Fruit fly (Drosophila melanogaster) whole organism, embryonic: ENCODE results near the gene Pa1.

ENCODE experiments used
- ATbp ChIP-seq: fragments of 200-800 bp; sonication (Bioruptor generic); optimal IDR thresholded peaks from 2 replicates; lab custom pipeline; 2017; ENCODE audit warnings: missing biosample characterization, mild to moderate bottlenecking, missing genetic modification characterization, missing genetic modification reagents
- Antp ChIP-seq: fragments of 200-800 bp; sonication (Bioruptor generic); optimal IDR thresholded peaks from 3 replicates; lab custom pipeline; 2016; ENCODE audit warnings: missing biosample characterization, missing genetic modification characterization
- Atf6 ChIP-seq: fragments of 200-800 bp; sonication (Bioruptor generic); IDR thresholded peaks from 2 replicates; pipeline ENCODE4 v1.3.6; 2022; ENCODE audit warnings: missing biosample characterization, missing genetic modification characterization
- B-H2 ChIP-seq: fragments of 200-800 bp; sonication (Bioruptor generic); optimal IDR thresholded peaks from 2 replicates; lab custom pipeline; 2018; ENCODE audit warnings: missing biosample characterization, mild to moderate bottlenecking, missing genetic modification characterization
- CG12219 ChIP-seq: fragments of 200-800 bp; sonication (Bioruptor generic); optimal IDR thresholded peaks from 3 replicates; lab custom pipeline; 2018; ENCODE audit warnings: missing biosample characterization, mild to moderate bottlenecking, missing genetic modification characterization
- CG14050 ChIP-seq: fragments of 200-800 bp; sonication (Bioruptor generic); IDR thresholded peaks from 3 replicates; pipeline ENCODE4 v1.3.6; 2022; ENCODE audit warnings: missing biosample characterization, missing genetic modification characterization
- CG15011 ChIP-seq: fragments of 200-800 bp; sonication (Bioruptor generic); optimal IDR thresholded peaks from 3 replicates; lab custom pipeline; 2018; ENCODE audit warnings: missing biosample characterization, mild to moderate bottlenecking, missing genetic modification characterization
- CG15696 ChIP-seq: fragments of 200-800 bp; sonication (Bioruptor generic); optimal IDR thresholded peaks from 2 replicates; lab custom pipeline; 2019; ENCODE audit warnings: missing biosample characterization, mild to moderate bottlenecking, missing genetic modification characterization, moderate library complexity
- CG1602 ChIP-seq: fragments of 200-800 bp; sonication (Bioruptor generic); optimal IDR thresholded peaks from 3 replicates; lab custom pipeline; 2016; ENCODE audit warnings: missing biosample characterization, missing genetic modification characterization
- CG2875 ChIP-seq: fragments of 200-800 bp; sonication (Bioruptor generic); optimal IDR thresholded peaks from 2 replicates; lab custom pipeline; 2017; ENCODE audit warnings: missing biosample characterization, mild to moderate bottlenecking, missing genetic modification characterization, missing genetic modification reagents
- CG31441 ChIP-seq: fragments of 200-800 bp; sonication (Bioruptor generic); IDR thresholded peaks from 2 replicates; pipeline ENCODE4 v1.3.6; 2022; ENCODE audit warnings: missing biosample characterization, missing genetic modification characterization
- CG32772 ChIP-seq: fragments of 200-800 bp; sonication (Bioruptor generic); IDR thresholded peaks from 2 replicates; pipeline ENCODE4 v1.3.6; 2022; ENCODE audit warnings: missing biosample characterization, missing genetic modification characterization
- CG4360 ChIP-seq: fragments of 200-800 bp; sonication (Bioruptor generic); IDR thresholded peaks from 2 replicates; pipeline ENCODE4 v1.3.6; 2022; ENCODE audit warnings: missing biosample characterization, missing genetic modification characterization
- CG4707 ChIP-seq: fragments of 200-800 bp; sonication (Bioruptor generic); optimal IDR thresholded peaks from 2 replicates; lab custom pipeline; 2018; ENCODE audit warnings: missing biosample characterization, mild to moderate bottlenecking, missing genetic modification characterization, moderate library complexity
- CG6689 ChIP-seq: fragments of 200-800 bp; sonication (Bioruptor generic); IDR thresholded peaks from 2 replicates; pipeline ENCODE4 v1.3.6; 2022; ENCODE audit warnings: missing biosample characterization, missing genetic modification characterization
- CG6813 ChIP-seq: fragments of 200-800 bp; sonication (Bioruptor generic); optimal IDR thresholded peaks from 2 replicates; lab custom pipeline; 2017; ENCODE audit warnings: missing biosample characterization, missing genetic modification characterization, mild to moderate bottlenecking, moderate library complexity, missing genetic modification reagents
- CG7372 ChIP-seq: fragments of 200-800 bp; sonication (Bioruptor generic); IDR thresholded peaks from 2 replicates; pipeline ENCODE4 v1.3.6; 2022; ENCODE audit warnings: missing biosample characterization, missing genetic modification characterization
- CG7963 ChIP-seq: fragments of 200-800 bp; sonication (Bioruptor generic); IDR thresholded peaks from 3 replicates; pipeline ENCODE4 v1.3.6; 2022; ENCODE audit warnings: missing biosample characterization, missing genetic modification characterization; ENCODE audit not compliant: partially characterized antibody
- CG9817 ChIP-seq: fragments of 200-800 bp; sonication (Bioruptor generic); optimal IDR thresholded peaks from 2 replicates; lab custom pipeline; 2018; ENCODE audit warnings: missing biosample characterization, mild to moderate bottlenecking, missing genetic modification characterization, moderate library complexity
- Doc2 ChIP-seq: fragments of 200-800 bp; sonication (Bioruptor generic); IDR thresholded peaks from 2 replicates; pipeline ENCODE4 v1.3.6; 2022; ENCODE audit warnings: missing biosample characterization, missing genetic modification characterization
- Hand ChIP-seq: fragments of 200-800 bp; sonication (Bioruptor generic); optimal IDR thresholded peaks from 2 replicates; lab custom pipeline; 2017; ENCODE audit warnings: mild to moderate bottlenecking, missing biosample characterization, missing genetic modification reagents, missing genetic modification characterization
- MBD-R2 ChIP-seq: fragments of 200-800 bp; sonication (Bioruptor generic); IDR thresholded peaks from 2 replicates; pipeline ENCODE4 v1.3.6; 2022; ENCODE audit warnings: missing biosample characterization, missing genetic modification characterization
- Optix ChIP-seq: fragments of 200-800 bp; sonication (Bioruptor generic); IDR thresholded peaks from 3 replicates; pipeline ENCODE4 v1.3.6; 2022; ENCODE audit warnings: missing biosample characterization, missing genetic modification characterization
- Ptx1 ChIP-seq: fragments of 200-800 bp; sonication (Bioruptor generic); IDR thresholded peaks from 2 replicates; pipeline ENCODE4 v1.3.6; 2022; ENCODE audit warnings: missing biosample characterization, missing genetic modification characterization
- Rx ChIP-seq: fragments of 200-800 bp; sonication (Bioruptor generic); IDR thresholded peaks from 2 replicates; pipeline ENCODE4 v1.3.6; 2022; ENCODE audit warnings: missing biosample characterization, missing genetic modification characterization
- Six4 ChIP-seq: fragments of 200-800 bp; sonication (Bioruptor generic); optimal IDR thresholded peaks from 2 replicates; lab custom pipeline; 2016; ENCODE audit warnings: missing biosample characterization, missing genetic modification characterization
- aop ChIP-seq: fragments of 200-800 bp; sonication (Bioruptor generic); IDR thresholded peaks from 2 replicates; pipeline ENCODE4 v1.3.6; 2022; ENCODE audit warnings: missing biosample characterization, missing genetic modification characterization
- bigmax ChIP-seq: fragments of 200-800 bp; sonication (Bioruptor generic); optimal IDR thresholded peaks from 2 replicates; lab custom pipeline; 2018; ENCODE audit warnings: missing biosample characterization, mild to moderate bottlenecking, missing genetic modification characterization
- cato ChIP-seq: fragments of 200-800 bp; sonication (Bioruptor generic); optimal IDR thresholded peaks from 2 replicates; lab custom pipeline; 2016; ENCODE audit warnings: missing biosample characterization, missing genetic modification characterization, borderline replicate concordance
- ci ChIP-seq: fragments of 200-800 bp; sonication (Bioruptor generic); IDR thresholded peaks from 3 replicates; pipeline ENCODE4 v1.3.6; 2022; ENCODE audit warnings: missing biosample characterization, missing genetic modification characterization
- crp ChIP-seq, 2 experiments: fragments of 200-800 bp; sonication (Bioruptor generic); optimal IDR thresholded peaks; 2 replicates in 1 of 2; 3 replicates in 1 of 2; lab custom pipeline; 2017; ENCODE audit warnings: missing biosample characterization in 2 of 2, missing genetic modification characterization in 2 of 2, mild to moderate bottlenecking in 1 of 2, moderate library complexity in 1 of 2
- dmrt11E ChIP-seq: fragments of 200-800 bp; sonication (Bioruptor generic); optimal IDR thresholded peaks from 3 replicates; lab custom pipeline; 2018; ENCODE audit warnings: missing biosample characterization, mild to moderate bottlenecking, missing genetic modification characterization, moderate library complexity
- ewg ChIP-seq: fragments of 200-800 bp; sonication (Bioruptor generic); optimal IDR thresholded peaks from 3 replicates; lab custom pipeline; 2017; ENCODE audit warnings: mild to moderate bottlenecking, missing biosample characterization, missing genetic modification reagents, missing genetic modification characterization
- eyg ChIP-seq: fragments of 200-800 bp; sonication (Bioruptor generic); optimal IDR thresholded peaks from 3 replicates; lab custom pipeline; 2016; ENCODE audit warnings: missing biosample characterization, missing genetic modification characterization
- kah ChIP-seq: fragments of 200-800 bp; sonication (Bioruptor generic); optimal IDR thresholded peaks from 2 replicates; lab custom pipeline; 2018; ENCODE audit warnings: missing biosample characterization, mild to moderate bottlenecking, missing genetic modification characterization
- kni ChIP-seq: fragments of 200-800 bp; sonication (Bioruptor generic); optimal IDR thresholded peaks from 3 replicates; lab custom pipeline; 2017; ENCODE audit warnings: mild to moderate bottlenecking, missing biosample characterization, missing genetic modification reagents, missing genetic modification characterization
- knrl ChIP-seq: fragments of 200-800 bp; sonication (Bioruptor generic); IDR thresholded peaks from 3 replicates; pipeline ENCODE4 v1.3.6; 2022; ENCODE audit warnings: missing biosample characterization, missing genetic modification characterization; ENCODE audit not compliant: partially characterized antibody
- lilli ChIP-seq: fragments of 200-800 bp; sonication (Bioruptor generic); optimal IDR thresholded peaks from 3 replicates; lab custom pipeline; 2016; ENCODE audit warnings: missing biosample characterization, missing genetic modification characterization
- mam ChIP-seq: fragments of 200-800 bp; sonication (Bioruptor generic); optimal IDR thresholded peaks from 3 replicates; lab custom pipeline; 2016; ENCODE audit warnings: missing biosample characterization, missing genetic modification characterization
- mld ChIP-seq: fragments of 200-800 bp; sonication (Bioruptor generic); IDR thresholded peaks from 3 replicates; pipeline ENCODE4 v1.3.6; 2022; ENCODE audit warnings: missing biosample characterization, missing genetic modification characterization; ENCODE audit not compliant: partially characterized antibody
- peb ChIP-seq: fragments of 200-800 bp; sonication (Bioruptor generic); IDR thresholded peaks from 2 replicates; pipeline ENCODE4 v1.3.6; 2022; ENCODE audit warnings: missing biosample characterization, missing genetic modification characterization
- shn ChIP-seq: fragments of 200-800 bp; sonication (Bioruptor generic); optimal IDR thresholded peaks from 3 replicates; lab custom pipeline; 2016; ENCODE audit warnings: missing biosample characterization, missing genetic modification characterization
- sisA ChIP-seq: fragments of 200-800 bp; sonication (Bioruptor generic); IDR thresholded peaks from 2 replicates; pipeline ENCODE4 v1.3.6; 2022; ENCODE audit warnings: missing biosample characterization, missing genetic modification characterization
- sob ChIP-seq: fragments of 200-800 bp; sonication (Bioruptor generic); IDR thresholded peaks from 2 replicates; pipeline ENCODE4 v1.3.6; 2022; ENCODE audit warnings: missing biosample characterization, missing genetic modification characterization
- tin ChIP-seq: fragments of 200-800 bp; sonication (Bioruptor generic); optimal IDR thresholded peaks from 3 replicates; lab custom pipeline; 2016; ENCODE audit warnings: missing biosample characterization, missing genetic modification characterization
- tna ChIP-seq: fragments of 200-800 bp; sonication (Bioruptor generic); IDR thresholded peaks from 2 replicates; pipeline ENCODE4 v1.3.6; 2022; ENCODE audit warnings: missing biosample characterization, missing genetic modification characterization; ENCODE audit not compliant: partially characterized antibody
- trem ChIP-seq: fragments of 200-800 bp; optimal IDR thresholded peaks from 3 replicates; lab custom pipeline; 2019; ENCODE audit warnings: missing biosample characterization, mild to moderate bottlenecking, missing genetic modification characterization, moderate library complexity
- trh ChIP-seq: fragments of 200-800 bp; sonication (Bioruptor generic); optimal IDR thresholded peaks from 2 replicates; lab custom pipeline; 2016; ENCODE audit warnings: missing biosample characterization, missing genetic modification characterization
- zf30C ChIP-seq: fragments of 200-800 bp; sonication (Bioruptor generic); optimal IDR thresholded peaks from 3 replicates; lab custom pipeline; 2018; ENCODE audit warnings: missing biosample characterization, mild to moderate bottlenecking, missing genetic modification characterization

Gene Pa1

DNA sequence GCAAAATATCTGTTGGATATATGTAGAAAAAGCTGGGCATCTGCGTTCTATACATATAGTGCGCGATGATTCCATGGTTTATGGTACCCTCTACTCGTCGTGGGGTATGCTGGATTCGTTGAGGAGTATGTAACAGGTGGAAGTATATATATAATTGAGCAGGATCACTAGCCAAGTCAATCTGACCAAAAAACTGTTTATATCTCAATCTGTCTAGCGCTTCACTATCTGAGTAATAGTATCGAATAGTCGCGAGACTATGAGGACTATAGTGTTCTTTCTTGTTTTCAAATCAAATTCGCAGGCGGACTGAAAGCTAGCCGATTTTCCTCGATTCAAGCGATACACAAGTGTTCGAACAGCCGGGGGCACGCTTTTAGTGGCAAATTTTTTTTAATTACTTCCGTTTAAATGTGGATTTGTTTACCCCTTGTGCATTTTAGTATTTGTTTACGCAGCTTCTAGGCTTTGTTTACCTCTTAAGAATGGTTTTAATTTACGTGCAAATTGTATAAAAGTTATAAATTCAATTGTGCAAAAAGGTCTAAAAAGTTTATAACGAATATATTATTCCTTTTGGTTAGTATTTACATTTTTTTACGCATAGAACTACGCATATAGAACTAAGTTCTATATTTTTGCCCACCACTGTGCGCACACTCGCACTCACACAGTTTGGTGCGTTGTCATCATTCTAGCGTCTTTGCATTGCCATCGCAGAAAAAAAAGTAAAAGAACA, 31.8 kb downstream of the Pa1 start (continued):
- TF ChIP-seq CG6813 (GFP tag; lab: Kevin White, UChicago) (peak; percentile 54), CG4360 (GFP tag; lab: Robert Waterston, UW) (no peak), CG14050 (peak; percentile 75), eyg (peak; percentile 61), sisA (peak; percentile 86), Antp (GFP tag; lab: Kevin White, UChicago) (peak; percentile 74), trem (peak; percentile 12), dmrt11E (peak; percentile 55), tna (GFP tag; lab: Robert Waterston, UW) (no peak), shn (GFP tag; lab: Kevin White, UChicago) (peak; percentile 70), knrl (GFP tag; lab: Robert Waterston, UW) (no peak), tin (GFP tag; lab: Kevin White, UChicago) (peak; percentile 49), lilli (GFP tag; lab: Kevin White, UChicago) (peak; percentile 86), sob (GFP tag; lab: Robert Waterston, UW) (peak; percentile 90), trh (GFP tag; lab: Kevin White, UChicago) (peak; percentile 19), CG6689 (GFP tag; lab: Robert Waterston, UW) (peak; percentile 79), Atf6 (GFP tag; lab: Robert Waterston, UW) (peak; percentile 91), Rx (GFP tag; lab: Robert Waterston, UW) (peak; percentile 78), CG12219 (peak; percentile 71), CG1602 (GFP tag; lab: Kevin White, UChicago) (peak; percentile 58), mld (GFP tag; lab: Robert Waterston, UW) (0 out of 3 replicates have a peak, but pooled peaks have one; percentile 26), CG31441 (GFP tag; lab: Robert Waterston, UW) (peak; percentile 77), aop (0 out of 2 replicates have a peak, but pooled peaks have one; percentile 22), CG2875 (GFP tag; lab: Kevin White, UChicago) (peak; percentile 40), mam (GFP tag; lab: Kevin White, UChicago) (peak; percentile 87), Hand (GFP tag; lab: Kevin White, UChicago) (peak; percentile 61), bigmax (GFP tag; lab: Kevin White, UChicago) (no peak), CG15696 (tag; lab: Kevin White, UChicago) (peak; percentile 24), zf30C (GFP tag; lab: Kevin White, UChicago) (no peak), ci (GFP tag; lab: Robert Waterston, UW) (peak; percentile 90), CG4707 (GFP tag; lab: Kevin White, UChicago) (peak; percentile 42), B-H2 (GFP tag; lab: Kevin White, UChicago) (no peak), kni (no peak), kah (GFP tag; lab: Kevin White, UChicago) (peak; percentile 56), crp (GFP tag; optimal IDR thresholded peaks at IDR 0.05; lab: Kevin White, UChicago) (peak in 1 of 2 experiments; percentile 27), CG7963 (GFP tag; lab: Robert Waterston, UW) (no peak), CG15011 (peak; percentile 11), CG32772 (GFP tag; lab: Robert Waterston, UW) (peak; percentile 85), peb (peak; percentile 63), ATbp (GFP tag; lab: Kevin White, UChicago) (peak; percentile 54), CG9817 (tag; lab: Kevin White, UChicago) (peak; percentile 78), ewg (peak; percentile 50), Six4 (GFP tag; lab: Kevin White, UChicago) (peak; percentile 70), CG7372 (GFP tag; lab: Robert Waterston, UW) (peak; percentile 77), cato (GFP tag; lab: Kevin White, UChicago) (peak; percentile 44), Optix (peak; percentile 81), Doc2 (GFP tag; lab: Robert Waterston, UW) (peak; percentile 66), Ptx1 (GFP tag; lab: Robert Waterston, UW) (peak; percentile 87), MBD-R2 (GFP tag; lab: Robert Waterston, UW) (peak; percentile 68)
